Worm (Caenorhabditis elegans) whole organism, L3 larva: ENCODE data around the gene E02H1.5.

Source experiments
- ZK546.5 ChIP-seq: sonication (generic microtip); optimal IDR thresholded peaks from 2 replicates; lab custom pipeline; 2017; ENCODE audit warnings: missing biosample characterization, missing genetic modification characterization
- aly-2 ChIP-seq: fragments of 150-350 bp; optimal IDR thresholded peaks from 2 replicates; lab custom pipeline; 2014; ENCODE audit warnings: missing biosample characterization, missing genetic modification characterization
- ama-1 ChIP-seq: fragments of 150-350 bp; optimal IDR thresholded peaks from 2 replicates; lab custom pipeline; 2018
- ceh-16 ChIP-seq: sonication (generic microtip); optimal IDR thresholded peaks from 2 replicates; lab custom pipeline; 2017; ENCODE audit warnings: missing biosample characterization, missing genetic modification characterization
- ceh-28 ChIP-seq: fragments of 150-350 bp; optimal IDR thresholded peaks from 2 replicates; lab custom pipeline; 2014; ENCODE audit warnings: missing biosample characterization, missing genetic modification reagents, missing genetic modification characterization
- daf-12 ChIP-seq: fragments of 150-350 bp; optimal IDR thresholded peaks from 2 replicates; lab custom pipeline; 2014; ENCODE audit warnings: missing biosample characterization, missing genetic modification reagents, missing genetic modification characterization
- egl-27 ChIP-seq: sonication (generic microtip); optimal IDR thresholded peaks from 4 replicates; lab custom pipeline; 2017; ENCODE audit warnings: missing biosample characterization, missing genetic modification reagents, missing genetic modification characterization
- egl-5 ChIP-seq: fragments of 150-350 bp; optimal IDR thresholded peaks from 2 replicates; lab custom pipeline; 2017; ENCODE audit warnings: missing biosample characterization, missing genetic modification reagents, missing genetic modification characterization, inconsistent platforms
- elt-1 ChIP-seq: fragments of 150-350 bp; optimal IDR thresholded peaks from 2 replicates; lab custom pipeline; 2014; ENCODE audit warnings: missing biosample characterization, missing genetic modification characterization
- elt-2 ChIP-seq: sonication (generic microtip); optimal IDR thresholded peaks from 2 replicates; lab custom pipeline; 2016; ENCODE audit warnings: missing genetic modification reagents, mild to moderate bottlenecking, missing genetic modification characterization, missing compliant biosample characterization
- fos-1 ChIP-seq: fragments of 150-350 bp; optimal IDR thresholded peaks from 2 replicates; lab custom pipeline; 2014; ENCODE audit warnings: missing biosample characterization, missing genetic modification characterization
- hmg-11 ChIP-seq: sonication (generic microtip); optimal IDR thresholded peaks from 2 replicates; lab custom pipeline; 2016; ENCODE audit warnings: missing genetic modification characterization, missing compliant biosample characterization
- jun-1 ChIP-seq: fragments of 150-350 bp; optimal IDR thresholded peaks from 2 replicates; lab custom pipeline; 2014; ENCODE audit warnings: missing biosample characterization, missing genetic modification reagents, missing genetic modification characterization
- lin-39 ChIP-seq: fragments of 150-350 bp; optimal IDR thresholded peaks from 2 replicates; lab custom pipeline; 2018; ENCODE audit warnings: missing biosample characterization, missing genetic modification reagents, missing genetic modification characterization
- lsy-12 ChIP-seq: sonication (generic microtip); optimal IDR thresholded peaks from 2 replicates; lab custom pipeline; 2016; ENCODE audit warnings: mild to moderate bottlenecking, missing genetic modification characterization, missing compliant biosample characterization
- mdl-1 ChIP-seq: fragments of 150-350 bp; optimal IDR thresholded peaks from 2 replicates; lab custom pipeline; 2014; ENCODE audit warnings: missing biosample characterization, missing genetic modification characterization
- mml-1 ChIP-seq: fragments of 150-350 bp; sonication (generic microtip); optimal IDR thresholded peaks from 3 replicates; lab custom pipeline; 2014; ENCODE audit warnings: missing biosample characterization, missing genetic modification characterization
- nfya-1 ChIP-seq: sonication (generic microtip); optimal IDR thresholded peaks from 2 replicates; lab custom pipeline; 2017; ENCODE audit warnings: missing genetic modification characterization, mild to moderate bottlenecking, missing compliant biosample characterization, antibody characterized with exemption, moderate library complexity; ENCODE audit not compliant: insufficient read depth
- nhr-11 ChIP-seq: fragments of 150-350 bp; optimal IDR thresholded peaks from 2 replicates; lab custom pipeline; 2014; ENCODE audit warnings: missing biosample characterization, missing genetic modification characterization
- nhr-23 ChIP-seq: fragments of 150-350 bp; optimal IDR thresholded peaks from 2 replicates; lab custom pipeline; 2014; ENCODE audit warnings: missing biosample characterization, missing genetic modification reagents, missing genetic modification characterization
- nhr-25 ChIP-seq: sonication (generic microtip); optimal IDR thresholded peaks from 2 replicates; lab custom pipeline; 2017; ENCODE audit warnings: missing biosample characterization, missing genetic modification characterization
- nhr-28 ChIP-seq: fragments of 150-350 bp; optimal IDR thresholded peaks from 2 replicates; lab custom pipeline; 2014; ENCODE audit warnings: missing biosample characterization, missing genetic modification characterization
- nhr-43 ChIP-seq: sonication (generic microtip); optimal IDR thresholded peaks from 2 replicates; lab custom pipeline; 2016; ENCODE audit warnings: mild to moderate bottlenecking, missing genetic modification characterization, missing compliant biosample characterization; ENCODE audit not compliant: poor library complexity, severe bottlenecking
- nhr-67 ChIP-seq: fragments of 150-350 bp; optimal IDR thresholded peaks from 2 replicates; lab custom pipeline; 2014; ENCODE audit warnings: missing biosample characterization, missing genetic modification characterization
- nhr-76 ChIP-seq: fragments of 150-350 bp; sonication (generic microtip); optimal IDR thresholded peaks from 5 replicates; lab custom pipeline; 2014; ENCODE audit warnings: missing biosample characterization, missing genetic modification characterization
- nhr-77 ChIP-seq: fragments of 150-350 bp; optimal IDR thresholded peaks from 2 replicates; lab custom pipeline; 2014; ENCODE audit warnings: missing biosample characterization, missing genetic modification characterization
- pha-4 ChIP-seq: fragments of 150-350 bp; optimal IDR thresholded peaks from 2 replicates; lab custom pipeline; 2014; ENCODE audit warnings: missing biosample characterization, missing genetic modification reagents, missing genetic modification characterization
- pqm-1 ChIP-seq: fragments of 150-350 bp; optimal IDR thresholded peaks from 2 replicates; lab custom pipeline; 2017; ENCODE audit warnings: missing biosample characterization, missing genetic modification characterization, inconsistent platforms
- sea-2 ChIP-seq: fragments of 150-350 bp; sonication (generic microtip); optimal IDR thresholded peaks from 4 replicates; lab custom pipeline; 2014; ENCODE audit warnings: missing biosample characterization, missing genetic modification reagents, missing genetic modification characterization
- skn-1 ChIP-seq: fragments of 150-350 bp; optimal IDR thresholded peaks from 2 replicates; lab custom pipeline; 2014; ENCODE audit warnings: missing biosample characterization, missing genetic modification characterization
- snpc-4 ChIP-seq: fragments of 150-350 bp; optimal IDR thresholded peaks from 2 replicates; lab custom pipeline; 2014; ENCODE audit warnings: missing biosample characterization, missing genetic modification characterization
- tbx-2 ChIP-seq: sonication (generic microtip); optimal IDR thresholded peaks from 2 replicates; lab custom pipeline; 2016; ENCODE audit warnings: mild to moderate bottlenecking, missing genetic modification characterization, missing compliant biosample characterization
- unc-62 ChIP-seq: fragments of 150-350 bp; sonication (generic microtip); optimal IDR thresholded peaks from 4 replicates; lab custom pipeline; 2014; ENCODE audit warnings: missing biosample characterization, missing genetic modification reagents, missing genetic modification characterization
- zag-1 ChIP-seq: fragments of 150-350 bp; optimal IDR thresholded peaks from 2 replicates; lab custom pipeline; 2014; ENCODE audit warnings: missing biosample characterization, missing genetic modification characterization
- ztf-11 ChIP-seq: fragments of 150-350 bp; optimal IDR thresholded peaks from 2 replicates; lab custom pipeline; 2014; ENCODE audit warnings: missing biosample characterization, missing genetic modification characterization
- ztf-4 ChIP-seq: fragments of 150-350 bp; optimal IDR thresholded peaks from 2 replicates; lab custom pipeline; 2014; ENCODE audit warnings: missing biosample characterization, missing genetic modification characterization

Gene E02H1.5

DNA sequence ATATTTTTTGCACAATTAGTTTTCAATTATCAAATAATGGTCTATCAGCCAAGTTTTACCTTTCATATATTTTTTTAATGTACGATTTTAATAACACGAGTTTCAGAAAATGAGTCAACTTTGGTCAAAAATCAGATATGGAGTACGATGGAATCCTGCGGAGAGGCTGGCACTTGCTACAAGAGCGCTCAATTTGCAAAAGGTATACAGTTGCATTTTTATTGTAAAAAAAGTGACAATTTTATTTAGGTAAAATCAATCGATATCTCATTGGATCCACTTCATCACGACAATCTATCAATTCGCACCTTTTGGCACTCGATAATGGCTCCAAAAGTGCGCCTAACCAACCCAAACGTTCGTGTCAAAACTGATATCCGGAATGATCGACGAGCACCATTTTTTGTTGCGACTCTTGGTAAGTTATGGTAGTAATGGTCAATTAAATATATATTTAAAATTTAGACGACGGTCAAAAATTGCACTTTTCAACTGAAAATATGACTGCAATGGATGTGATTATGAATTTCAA is 2.6 kb downstream of the E02H1.5 start, which contains the start of gene mrpl-53:
mrpl-53 (plus strand) TSS at position 107 of the 532 bp plus-strand sequence.
- TF ChIP-seq lin-39 (tag; lab: Kevin White, UChicago) (no peak), nhr-23 (tag; lab: Kevin White, UChicago) (peak; percentile 16)

DNA sequence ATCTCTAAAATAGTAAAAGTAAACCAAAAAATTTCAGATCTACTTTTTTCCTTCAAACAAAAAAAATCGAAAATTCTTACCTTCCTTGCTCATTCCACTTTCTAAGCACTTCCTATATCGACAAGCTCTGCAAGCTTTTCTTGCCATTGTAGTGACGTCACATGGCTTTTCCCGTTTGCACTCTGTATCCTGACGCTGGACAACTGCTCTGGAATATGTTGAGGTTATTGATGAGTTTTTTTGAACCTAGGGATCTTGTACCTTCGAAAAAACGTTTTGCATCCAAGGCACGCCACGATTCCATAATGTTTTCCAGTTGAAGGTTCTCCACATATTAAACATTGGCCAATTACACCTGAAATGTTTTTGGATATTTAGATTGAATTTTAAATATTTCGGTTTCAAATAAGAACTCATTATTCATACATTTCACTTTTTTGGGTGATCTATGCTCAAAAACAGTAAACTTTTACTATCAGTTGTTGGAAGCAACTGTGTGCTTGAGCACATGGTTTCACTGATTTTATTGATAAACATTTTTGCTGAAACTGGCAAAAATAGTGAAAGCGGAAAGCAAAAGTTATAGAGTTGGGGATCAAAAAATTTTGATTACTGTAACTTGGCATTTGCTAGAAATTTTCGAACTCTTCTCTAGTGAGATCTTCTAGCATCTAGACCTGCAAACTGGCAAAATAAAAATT is 5.1 kb downstream of the E02H1.5 start:
- TF ChIP-seq ama-1 (lab: Kevin White, UChicago) (peak; percentile 66), elt-2 (tag; lab: Kevin White, UChicago) (peak; percentile 37), pqm-1 (tag; lab: Kevin White, UChicago) (peak; percentile 91), egl-5 (tag; lab: Kevin White, UChicago) (no peak), pha-4 (tag; lab: Kevin White, UChicago) (peak; percentile 48), nhr-43 (tag; lab: Kevin White, UChicago) (peak; percentile 0), fos-1 (tag; lab: Kevin White, UChicago) (no peak)

ce11 chrII:9601069-9601468 is 6.0 kb downstream of the E02H1.5 start:
- TF ChIP-seq nhr-43 (tag; lab: Kevin White, UChicago) = peak; percentile 80
- peak; percentile 81 for TF ChIP-seq ama-1 (lab: Kevin White, UChicago)
- TF ChIP-seq tbx-2 = peak; percentile 33
- TF ChIP-seq ceh-16 (tag; lab: Kevin White, UChicago) = no peak
- TF ChIP-seq mdl-1 (tag; lab: Kevin White, UChicago) = peak; percentile 91
- peak; percentile 30 for TF ChIP-seq unc-62 (GFP tag; lab: Kevin White, UChicago)
- peak; percentile 28 for TF ChIP-seq pha-4 (tag; lab: Kevin White, UChicago)
- TF ChIP-seq ZK546.5 (tag; lab: Kevin White, UChicago) = no peak
- TF ChIP-seq nhr-23 (tag; lab: Kevin White, UChicago) = peak; percentile 91
- TF ChIP-seq nhr-11 (tag; lab: Kevin White, UChicago) = peak; percentile 71
- peak; percentile 53 for TF ChIP-seq nfya-1
- peak; percentile 71 for TF ChIP-seq pqm-1 (tag; lab: Kevin White, UChicago)
- peak; percentile 71 for TF ChIP-seq elt-2 (tag; lab: Kevin White, UChicago)
- TF ChIP-seq jun-1 (tag; lab: Kevin White, UChicago) = peak; percentile 70
- TF ChIP-seq aly-2 (tag; lab: Kevin White, UChicago) = no peak
- no peak for TF ChIP-seq lin-39 (tag; lab: Kevin White, UChicago)
- TF ChIP-seq egl-27 (tag; lab: Kevin White, UChicago) = no peak
- TF ChIP-seq skn-1 (tag; lab: Kevin White, UChicago) = peak; percentile 2
- peak; percentile 24 for TF ChIP-seq ceh-28 (tag; lab: Kevin White, UChicago)
- peak; percentile 39 for TF ChIP-seq lsy-12 (tag; lab: Kevin White, UChicago)
- TF ChIP-seq nhr-25 = peak; percentile 91

ce11 chrII:9601679-9602078 is 6.7 kb downstream of the E02H1.5 start:
- TF ChIP-seq jun-1 (tag; lab: Kevin White, UChicago) = peak; percentile 41
- TF ChIP-seq nhr-28 = no peak
- TF ChIP-seq mdl-1 (tag; lab: Kevin White, UChicago) = peak; percentile 40
- TF ChIP-seq elt-1 (tag; lab: Kevin White, UChicago) = peak; percentile 83
- peak; percentile 53 for TF ChIP-seq elt-2 (tag; lab: Kevin White, UChicago)
- peak; percentile 68 for TF ChIP-seq nhr-43 (tag; lab: Kevin White, UChicago)
- peak; percentile 45 for TF ChIP-seq pqm-1 (tag; lab: Kevin White, UChicago)
- TF ChIP-seq ZK546.5 (tag; lab: Kevin White, UChicago) = no peak
- TF ChIP-seq ama-1 (lab: Kevin White, UChicago) = peak; percentile 77
- peak; percentile 26 for TF ChIP-seq nfya-1
- TF ChIP-seq ztf-11 (tag; lab: Kevin White, UChicago) = no peak
- peak; percentile 69 for TF ChIP-seq nhr-25
- no peak for TF ChIP-seq hmg-11 (tag; lab: Kevin White, UChicago)
- TF ChIP-seq egl-5 (tag; lab: Kevin White, UChicago) = no peak
- no peak for TF ChIP-seq nhr-76 (tag; lab: Kevin White, UChicago)
- TF ChIP-seq nhr-11 (tag; lab: Kevin White, UChicago) = peak; percentile 79
- TF ChIP-seq ceh-28 (tag; lab: Kevin White, UChicago) = no peak
- peak; percentile 77 for TF ChIP-seq nhr-23 (tag; lab: Kevin White, UChicago)
- TF ChIP-seq pha-4 (tag; lab: Kevin White, UChicago) = peak; percentile 16

- TF ChIP-seq nhr-11 (tag; lab: Kevin White, UChicago) (peak; percentile 34), skn-1 (tag; lab: Kevin White, UChicago) (no peak), nfya-1 (no peak), mdl-1 (tag; lab: Kevin White, UChicago) (no peak), mml-1 (tag; lab: Kevin White, UChicago) (no peak), ceh-16 (tag; lab: Kevin White, UChicago) (no peak), nhr-23 (tag; lab: Kevin White, UChicago) (peak; percentile 44), ama-1 (lab: Kevin White, UChicago) (peak; percentile 12), pha-4 (tag; lab: Kevin White, UChicago) (no peak), ztf-4 (tag; lab: Kevin White, UChicago) (no peak), hmg-11 (tag; lab: Kevin White, UChicago) (no peak), sea-2 (no peak), pqm-1 (tag; lab: Kevin White, UChicago) (no peak), daf-12 (tag; lab: Kevin White, UChicago) (no peak), nhr-77 (tag; lab: Kevin White, UChicago) (no peak), ceh-28 (tag; lab: Kevin White, UChicago) (no peak), ztf-11 (tag; lab: Kevin White, UChicago) (no peak), nhr-67 (tag; lab: Kevin White, UChicago) (no peak), elt-2 (tag; lab: Kevin White, UChicago) (no peak), nhr-28 (no peak), snpc-4 (tag; lab: Kevin White, UChicago) (no peak), lsy-12 (tag; lab: Kevin White, UChicago) (no peak), zag-1 (tag; lab: Kevin White, UChicago) (no peak), jun-1 (tag; lab: Kevin White, UChicago) (no peak)
These were observed 7.5 kb downstream of the E02H1.5 start for ce11 chrII:9602566-9602965.
